Worm (Caenorhabditis elegans) whole organism, L1 larva: Measurements from ENCODE around the gene F48F7.6.

Experiments
- C04F5.9 ChIP-seq: sonication (generic microtip); optimal IDR thresholded peaks from 2 replicates; lab custom pipeline; 2016; ENCODE audit warnings: missing genetic modification characterization, missing compliant biosample characterization
- C16A3.4 ChIP-seq: fragments of 150-350 bp; optimal IDR thresholded peaks from 2 replicates; lab custom pipeline; 2014; ENCODE audit warnings: missing biosample characterization, missing genetic modification characterization
- aly-2 ChIP-seq: fragments of 150-350 bp; optimal IDR thresholded peaks from 2 replicates; lab custom pipeline; 2014; ENCODE audit warnings: missing biosample characterization, missing genetic modification characterization
- ceh-63 ChIP-seq: fragments of 200-800 bp; sonication (Bioruptor generic); optimal IDR thresholded peaks from 2 replicates; lab custom pipeline; 2018; ENCODE audit warnings: mild to moderate bottlenecking, missing genetic modification characterization, missing compliant biosample characterization
- ceh-8 ChIP-seq: fragments of 200-800 bp; sonication (Bioruptor generic); optimal IDR thresholded peaks from 2 replicates; lab custom pipeline; 2018; ENCODE audit warnings: mild to moderate bottlenecking, missing genetic modification characterization, moderate library complexity, missing compliant biosample characterization
- ceh-82 ChIP-seq, 3 experiments: fragments of 150-350 bp in 1 of 3; sonication (generic microtip) in 2 of 3; optimal IDR thresholded peaks; 2 replicates each; lab custom pipeline; 2014 to 2017; ENCODE audit warnings: missing biosample characterization in 3 of 3, missing genetic modification characterization in 3 of 3
- ceh-88 ChIP-seq: fragments of 200-800 bp; sonication (Bioruptor generic); IDR thresholded peaks from 2 replicates; pipeline ENCODE4 v1.3.6; 2022; ENCODE audit warnings: missing genetic modification characterization, missing compliant biosample characterization
- ceh-90 ChIP-seq: sonication (generic microtip); optimal IDR thresholded peaks from 2 replicates; lab custom pipeline; 2016; ENCODE audit warnings: missing genetic modification characterization, missing compliant biosample characterization
- dsc-1 ChIP-seq: sonication (generic microtip); optimal IDR thresholded peaks from 2 replicates; lab custom pipeline; 2016; ENCODE audit warnings: mild to moderate bottlenecking, missing genetic modification characterization, missing compliant biosample characterization
- efl-1 ChIP-seq, 4 experiments: fragments of 150-350 bp; optimal IDR thresholded peaks in 3 of 4; peaks in 1 of 4; 1 replicate in 1 of 4; 2 replicates in 3 of 4; lab custom pipeline; 2014; ENCODE audit warnings: missing biosample characterization in 2 of 4, missing genetic modification characterization in 2 of 4, missing genetic modification reagents in 2 of 4
- fkh-10 ChIP-seq: sonication (generic microtip); optimal IDR thresholded peaks from 2 replicates; lab custom pipeline; 2017; ENCODE audit warnings: missing biosample characterization, missing genetic modification reagents, missing genetic modification characterization
- fkh-4 ChIP-seq: sonication (generic microtip); optimal IDR thresholded peaks from 2 replicates; lab custom pipeline; 2016; ENCODE audit warnings: missing compliant biosample characterization, missing genetic modification characterization, borderline replicate concordance
- fkh-8 ChIP-seq: sonication (generic microtip); optimal IDR thresholded peaks from 2 replicates; lab custom pipeline; 2016; ENCODE audit warnings: mild to moderate bottlenecking, missing genetic modification characterization, missing compliant biosample characterization
- fos-1 ChIP-seq: fragments of 150-350 bp; optimal IDR thresholded peaks from 2 replicates; lab custom pipeline; 2014; ENCODE audit warnings: missing biosample characterization, missing genetic modification characterization
- grh-1 ChIP-seq: fragments of 200-800 bp; sonication (Bioruptor generic); IDR thresholded peaks from 2 replicates; pipeline ENCODE4 v1.3.6; 2022; ENCODE audit warnings: missing genetic modification reagents, missing genetic modification characterization, missing compliant biosample characterization
- hpl-2 ChIP-seq: fragments of 150-350 bp; optimal IDR thresholded peaks from 2 replicates; lab custom pipeline; 2014; ENCODE audit warnings: missing biosample characterization, missing genetic modification reagents, missing genetic modification characterization
- irx-1 ChIP-seq: sonication (generic microtip); optimal IDR thresholded peaks from 2 replicates; lab custom pipeline; 2016; ENCODE audit warnings: missing genetic modification characterization, missing compliant biosample characterization
- isw-1 ChIP-seq: fragments of 200-800 bp; sonication (Bioruptor generic); IDR thresholded peaks from 2 replicates; pipeline ENCODE4 v1.3.6; 2022; ENCODE audit warnings: missing genetic modification characterization, missing compliant biosample characterization
- jun-1 ChIP-seq: fragments of 150-350 bp; optimal IDR thresholded peaks from 2 replicates; lab custom pipeline; 2014; ENCODE audit warnings: missing biosample characterization, missing genetic modification reagents, missing genetic modification characterization
- lin-13 ChIP-seq: fragments of 150-350 bp; optimal IDR thresholded peaks from 2 replicates; lab custom pipeline; 2014; ENCODE audit warnings: missing biosample characterization, missing genetic modification reagents, missing genetic modification characterization
- lin-14 ChIP-seq: fragments of 200-800 bp; sonication (Bioruptor generic); optimal IDR thresholded peaks from 2 replicates; lab custom pipeline; 2018; ENCODE audit warnings: mild to moderate bottlenecking, missing genetic modification characterization, moderate library complexity, missing compliant biosample characterization
- lin-35 ChIP-seq, 2 experiments: fragments of 150-350 bp; optimal IDR thresholded peaks; 2 replicates each; lab custom pipeline; 2014; ENCODE audit warnings: missing biosample characterization in 2 of 2, missing genetic modification characterization in 2 of 2, missing genetic modification reagents in 2 of 2
- lin-39 ChIP-seq: fragments of 150-350 bp; optimal IDR thresholded peaks from 2 replicates; lab custom pipeline; 2014; ENCODE audit warnings: missing biosample characterization, missing genetic modification reagents, missing genetic modification characterization
- lir-3 ChIP-seq: sonication (generic microtip); optimal IDR thresholded peaks from 2 replicates; lab custom pipeline; 2016; ENCODE audit warnings: mild to moderate bottlenecking, missing genetic modification characterization, moderate library complexity, missing compliant biosample characterization; ENCODE audit not compliant: poor library complexity
- mab-9 ChIP-seq: fragments of 200-800 bp; sonication (Bioruptor generic); IDR thresholded peaks from 2 replicates; pipeline ENCODE4 v1.3.6; 2022; ENCODE audit warnings: missing genetic modification reagents, missing genetic modification characterization, missing compliant biosample characterization
- mdl-1 ChIP-seq, 2 experiments: fragments of 150-350 bp; optimal IDR thresholded peaks; 2 replicates each; lab custom pipeline; 2014 to 2017; ENCODE audit warnings: missing biosample characterization in 2 of 2, missing genetic modification characterization in 2 of 2, inconsistent platforms in 1 of 2
- mef-2 ChIP-seq: fragments of 150-350 bp; optimal IDR thresholded peaks from 2 replicates; lab custom pipeline; 2014; ENCODE audit warnings: missing biosample characterization, missing genetic modification characterization
- nhr-12 ChIP-seq: sonication (generic microtip); optimal IDR thresholded peaks from 2 replicates; lab custom pipeline; 2017; ENCODE audit warnings: missing biosample characterization, missing genetic modification characterization
- nhr-19 ChIP-seq: fragments of 200-800 bp; sonication (Bioruptor generic); conservative IDR thresholded peaks from 2 replicates; pipeline ENCODE4 v1.3.6; 2022; ENCODE audit warnings: missing genetic modification characterization, missing compliant biosample characterization
- nhr-20 ChIP-seq: sonication (generic microtip); optimal IDR thresholded peaks from 2 replicates; lab custom pipeline; 2016; ENCODE audit warnings: mild to moderate bottlenecking, missing genetic modification characterization, missing compliant biosample characterization
- nhr-237 ChIP-seq: fragments of 150-350 bp; optimal IDR thresholded peaks from 2 replicates; lab custom pipeline; 2014; ENCODE audit warnings: missing biosample characterization, missing genetic modification characterization
- nhr-47 ChIP-seq: sonication (generic microtip); optimal IDR thresholded peaks from 2 replicates; lab custom pipeline; 2016; ENCODE audit warnings: mild to moderate bottlenecking, missing genetic modification characterization, moderate library complexity, missing compliant biosample characterization
- nhr-77 ChIP-seq: fragments of 150-350 bp; optimal IDR thresholded peaks from 2 replicates; lab custom pipeline; 2014; ENCODE audit warnings: missing biosample characterization, missing genetic modification characterization
- nhr-85 ChIP-seq: sonication (generic microtip); peaks from one replicate; lab custom pipeline; 2016; ENCODE audit warnings: missing genetic modification characterization, inconsistent platforms, missing compliant biosample characterization
- nhr-90 ChIP-seq: sonication (generic microtip); optimal IDR thresholded peaks from 2 replicates; lab custom pipeline; 2016; ENCODE audit warnings: mild to moderate bottlenecking, missing genetic modification characterization, missing compliant biosample characterization; ENCODE audit not compliant: poor library complexity
- pax-3 ChIP-seq: fragments of 200-800 bp; sonication (Bioruptor generic); optimal IDR thresholded peaks from 2 replicates; lab custom pipeline; 2018; ENCODE audit warnings: mild to moderate bottlenecking, missing genetic modification characterization, moderate library complexity, missing compliant biosample characterization
- rnt-1 ChIP-seq: sonication (generic microtip); optimal IDR thresholded peaks from 2 replicates; lab custom pipeline; 2016; ENCODE audit warnings: mild to moderate bottlenecking, missing genetic modification characterization, moderate library complexity, missing compliant biosample characterization
- skn-1 ChIP-seq: fragments of 150-350 bp; optimal IDR thresholded peaks from 2 replicates; lab custom pipeline; 2014; ENCODE audit warnings: missing biosample characterization, missing genetic modification characterization
- snpc-4 ChIP-seq: fragments of 150-350 bp; optimal IDR thresholded peaks from 2 replicates; lab custom pipeline; 2014; ENCODE audit warnings: missing biosample characterization, missing genetic modification characterization
- snu-23 ChIP-seq: sonication (generic microtip); optimal IDR thresholded peaks from 2 replicates; lab custom pipeline; 2016; ENCODE audit warnings: missing genetic modification characterization, missing compliant biosample characterization
- sup-37 ChIP-seq: fragments of 200-800 bp; sonication (Bioruptor generic); optimal IDR thresholded peaks from 2 replicates; lab custom pipeline; 2018; ENCODE audit warnings: mild to moderate bottlenecking, missing genetic modification characterization, missing compliant biosample characterization
- tbx-2 ChIP-seq: sonication (generic microtip); optimal IDR thresholded peaks from 2 replicates; lab custom pipeline; 2016; ENCODE audit warnings: missing genetic modification characterization, missing compliant biosample characterization
- unc-130 ChIP-seq: fragments of 150-350 bp; optimal IDR thresholded peaks from 2 replicates; lab custom pipeline; 2017; ENCODE audit warnings: missing biosample characterization, missing genetic modification characterization, inconsistent platforms
- unc-30 ChIP-seq: sonication (generic microtip); optimal IDR thresholded peaks from 2 replicates; lab custom pipeline; 2017; ENCODE audit warnings: missing biosample characterization, missing genetic modification characterization
- unc-62 ChIP-seq: fragments of 150-350 bp; optimal IDR thresholded peaks from 2 replicates; lab custom pipeline; 2014; ENCODE audit warnings: missing biosample characterization, missing genetic modification reagents, missing genetic modification characterization
- unc-86 ChIP-seq: sonication (generic microtip); optimal IDR thresholded peaks from 2 replicates; lab custom pipeline; 2016; ENCODE audit warnings: missing genetic modification characterization, missing compliant biosample characterization
- unc-98 ChIP-seq: fragments of 200-800 bp; sonication (Bioruptor generic); IDR thresholded peaks from 2 replicates; pipeline ENCODE4 v1.3.6; 2022; ENCODE audit warnings: missing genetic modification characterization, missing compliant biosample characterization
- xbp-1 ChIP-seq: sonication (generic microtip); optimal IDR thresholded peaks from 2 replicates; lab custom pipeline; 2016; ENCODE audit warnings: missing genetic modification characterization, missing compliant biosample characterization
- zag-1 ChIP-seq: fragments of 150-350 bp; optimal IDR thresholded peaks from 2 replicates; lab custom pipeline; 2014; ENCODE audit warnings: missing biosample characterization, missing genetic modification characterization
- ztf-11 ChIP-seq, 2 experiments: sonication (generic microtip); optimal IDR thresholded peaks; 2 replicates each; lab custom pipeline; 2016 to 2017; ENCODE audit warnings: missing genetic modification characterization in 2 of 2, missing biosample characterization in 1 of 2, missing compliant biosample characterization in 1 of 2
- ztf-4 ChIP-seq: fragments of 150-350 bp; optimal IDR thresholded peaks from 2 replicates; lab custom pipeline; 2014; ENCODE audit warnings: missing biosample characterization, missing genetic modification characterization

The F48F7.6 gene

DNA sequence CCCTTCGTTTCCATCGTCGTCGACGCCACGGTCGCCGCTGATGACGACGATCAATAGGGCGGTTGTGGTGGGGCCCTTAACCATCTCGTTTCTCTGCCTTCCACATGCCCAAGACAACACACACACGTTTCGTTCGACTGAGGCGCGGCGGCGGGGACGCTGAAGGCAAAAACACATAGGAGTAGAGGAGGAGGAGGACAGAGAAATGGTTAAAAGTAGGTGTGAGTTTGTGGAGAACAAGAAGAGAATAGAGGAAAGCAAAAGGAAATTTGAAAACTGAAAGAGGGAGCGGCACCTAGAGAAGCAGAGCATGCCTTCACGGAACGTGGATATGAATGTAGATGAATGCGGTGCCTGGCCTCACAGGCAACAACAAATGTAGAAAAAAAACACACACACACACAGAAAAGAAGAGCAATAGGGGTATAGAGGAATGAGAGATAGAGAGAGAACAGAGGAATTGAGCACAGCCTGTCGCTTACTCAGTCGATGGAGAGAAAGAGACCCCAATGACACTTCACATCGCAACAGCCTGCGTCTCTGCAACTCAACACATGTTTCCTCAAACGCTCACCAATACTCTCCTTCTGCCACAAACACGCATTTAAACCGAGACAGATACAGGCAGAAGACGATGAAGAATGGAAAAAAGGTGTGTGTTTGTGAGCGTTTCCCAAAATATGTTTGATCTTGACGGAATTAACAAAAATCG, 8.2 kb upstream of the F48F7.6 start:
- TF ChIP-seq nhr-77 (tag; lab: Kevin White, UChicago), result peak; percentile 41
- no peak for TF ChIP-seq ceh-63 (GFP tag; lab: Kevin White, UChicago)
- TF ChIP-seq snu-23, result peak; percentile 89
- TF ChIP-seq fkh-10 (GFP tag; lab: Kevin White, UChicago), result peak; percentile 96
- no peak for TF ChIP-seq skn-1
- TF ChIP-seq grh-1 (GFP tag; lab: Robert Waterston, UW), result no peak
- peak; percentile 80 for TF ChIP-seq nhr-20 (tag; lab: Kevin White, UChicago)
- peak; percentile 55 for TF ChIP-seq lir-3 (tag; lab: Kevin White, UChicago)
- peak; percentile 80 for TF ChIP-seq unc-86 (tag; lab: Kevin White, UChicago)
- peak; percentile 68 for TF ChIP-seq tbx-2 (tag; lab: Kevin White, UChicago)
- peak; percentile 46 for TF ChIP-seq jun-1 (tag; lab: Kevin White, UChicago)
- TF ChIP-seq sup-37 (GFP tag; lab: Kevin White, UChicago), result peak; percentile 18
- peak in 1 of 2 experiments; percentile 58 for TF ChIP-seq ztf-11 (tag; optimal IDR thresholded peaks at IDR 0.05; lab: Kevin White, UChicago)
- peak; percentile 37 for TF ChIP-seq unc-130 (tag; lab: Kevin White, UChicago)
- TF ChIP-seq C16A3.4 (tag; lab: Kevin White, UChicago), result peak; percentile 11
- peak; percentile 98 for TF ChIP-seq lin-14 (GFP tag; lab: Kevin White, UChicago)
- no peak for TF ChIP-seq unc-30 (tag; lab: Kevin White, UChicago)
- peak; percentile 55; the same call in 1 of the 2 replicates for TF ChIP-seq ceh-88 (GFP tag; lab: Robert Waterston, UW)
- TF ChIP-seq rnt-1, result peak; percentile 81
- peak; percentile 53 for TF ChIP-seq ztf-4 (tag; lab: Kevin White, UChicago)
- peak; percentile 19 to 67 for TF ChIP-seq lin-35 (GFP tag; optimal IDR thresholded peaks at IDR 0.05; lab: Kevin White, UChicago)
- peak; percentile 23 for TF ChIP-seq hpl-2 (GFP tag; lab: Kevin White, UChicago)
- TF ChIP-seq ceh-82 (tag; optimal IDR thresholded peaks at IDR 0.05; lab: Kevin White, UChicago), result peak; percentile 30 to 50 (median 49)
- peak; percentile 63; the same call in 1 of the 2 replicates for TF ChIP-seq mab-9 (GFP tag; lab: Robert Waterston, UW)
- peak; percentile 59 for TF ChIP-seq fos-1 (tag; lab: Kevin White, UChicago)
- TF ChIP-seq unc-62 (GFP tag; lab: Kevin White, UChicago), result no peak
- peak; percentile 78 for TF ChIP-seq pax-3 (tag; lab: Kevin White, UChicago)
- peak in 1 of 2 experiments; percentile 55 for TF ChIP-seq mdl-1 (tag; optimal IDR thresholded peaks at IDR 0.05; lab: Kevin White, UChicago)
- peak; percentile 93 for TF ChIP-seq fkh-8 (tag; lab: Kevin White, UChicago)
- TF ChIP-seq efl-1 (optimal IDR thresholded peaks at IDR 0.05; lab: Kevin White, UChicago), result peak; percentile 44 to 61
- TF ChIP-seq efl-1 (GFP tag; optimal IDR thresholded peaks at IDR 0.05 in 1 of 2; lab: Kevin White, UChicago), result peak in 1 of 2 experiments; percentile 86
- no peak for TF ChIP-seq unc-98 (GFP tag; lab: Robert Waterston, UW)
- peak; percentile 43 for TF ChIP-seq isw-1 (GFP tag; lab: Robert Waterston, UW)
- TF ChIP-seq nhr-12 (tag; lab: Kevin White, UChicago), result no peak
- TF ChIP-seq ceh-8 (GFP tag; lab: Kevin White, UChicago), result no peak
- peak; percentile 38 for TF ChIP-seq nhr-237 (tag; lab: Kevin White, UChicago)
- peak; percentile 84 for TF ChIP-seq irx-1
- peak; percentile 59 for TF ChIP-seq xbp-1 (tag; lab: Kevin White, UChicago)
- peak; percentile 80 for TF ChIP-seq aly-2 (tag; lab: Kevin White, UChicago)
- peak; percentile 42 for TF ChIP-seq nhr-90 (tag; lab: Kevin White, UChicago)
- peak; percentile 68 for TF ChIP-seq dsc-1 (tag; lab: Kevin White, UChicago)
- no peak for TF ChIP-seq mef-2
- no peak for TF ChIP-seq fkh-4 (tag; lab: Kevin White, UChicago)
- TF ChIP-seq nhr-85 (tag; lab: Kevin White, UChicago), result peak; percentile 85
- TF ChIP-seq ceh-90 (tag; lab: Kevin White, UChicago), result no peak
- TF ChIP-seq nhr-47 (tag; lab: Kevin White, UChicago), result peak; percentile 81
- TF ChIP-seq lin-13 (GFP tag; lab: Kevin White, UChicago), result peak; percentile 64
- peak; percentile 21 for TF ChIP-seq snpc-4
- peak; percentile 3 for TF ChIP-seq lin-39 (tag; lab: Kevin White, UChicago)
- TF ChIP-seq C04F5.9 (tag; lab: Kevin White, UChicago), result peak; percentile 15
- peak; percentile 71 for TF ChIP-seq nhr-19 (GFP tag; lab: Robert Waterston, UW)
- TF ChIP-seq zag-1 (tag; lab: Kevin White, UChicago), result peak; percentile 35
